Worm (Caenorhabditis elegans): ENCODE results near the gene rmd-6.

DNA sequence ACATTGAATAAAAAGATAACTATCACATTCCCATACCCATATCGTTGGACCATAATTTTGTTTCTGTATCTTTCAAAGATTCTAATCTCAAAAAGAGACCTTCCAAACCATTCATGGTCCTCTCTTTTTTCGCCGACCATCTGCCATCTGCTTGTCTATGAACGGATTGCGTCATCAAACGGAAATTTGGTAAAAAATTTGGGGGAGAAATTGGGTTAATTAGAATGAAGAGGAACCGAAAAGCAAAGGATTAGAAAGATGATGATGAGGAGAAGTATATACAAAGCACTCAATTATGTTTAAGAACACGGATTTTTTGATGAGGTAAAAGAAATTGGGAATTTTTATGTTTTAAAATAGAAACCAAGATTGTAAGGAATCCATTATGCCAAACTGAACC is 41.3 kb downstream of the rmd-6 start:
- no peak for TF ChIP-seq crh-2 (tag; optimal IDR thresholded peaks at IDR 0.05)
- TF ChIP-seq alr-1 (tag; optimal IDR thresholded peaks at IDR 0.05): no peak
- TF ChIP-seq lin-39 (tag; optimal IDR thresholded peaks at IDR 0.05): no peak
- no peak for TF ChIP-seq unc-62 (GFP tag; optimal IDR thresholded peaks at IDR 0.05)
- TF ChIP-seq nhr-11 (tag; optimal IDR thresholded peaks at IDR 0.05): no peak
- TF ChIP-seq C34F6.9 (tag; optimal IDR thresholded peaks at IDR 0.05): no peak
- no peak for TF ChIP-seq ztf-4 (tag; optimal IDR thresholded peaks at IDR 0.05)
- TF ChIP-seq F13H6.1 (tag; optimal IDR thresholded peaks at IDR 0.05): no peak
- TF ChIP-seq mdl-1 (tag; optimal IDR thresholded peaks at IDR 0.05): no peak
- no peak for TF ChIP-seq R02D3.7 (tag; optimal IDR thresholded peaks at IDR 0.05)
- TF ChIP-seq dmd-4 (tag; optimal IDR thresholded peaks at IDR 0.05): no peak
- no peak for TF ChIP-seq nhr-12 (tag; optimal IDR thresholded peaks at IDR 0.05)
- no peak for TF ChIP-seq ama-1 (optimal IDR thresholded peaks at IDR 0.05)
